Worm (Caenorhabditis elegans) whole organism, early embryonic: ENCODE data around the gene fem-1.

ENCODE experiments used
- ama-1 ChIP-seq: fragments of 150-350 bp; optimal IDR thresholded peaks from 2 replicates; lab custom pipeline; 2014
- hnd-1 ChIP-seq: sonication (generic microtip); optimal IDR thresholded peaks from 2 replicates; lab custom pipeline; 2016; ENCODE audit warnings: missing genetic modification characterization, missing compliant biosample characterization

DNA sequence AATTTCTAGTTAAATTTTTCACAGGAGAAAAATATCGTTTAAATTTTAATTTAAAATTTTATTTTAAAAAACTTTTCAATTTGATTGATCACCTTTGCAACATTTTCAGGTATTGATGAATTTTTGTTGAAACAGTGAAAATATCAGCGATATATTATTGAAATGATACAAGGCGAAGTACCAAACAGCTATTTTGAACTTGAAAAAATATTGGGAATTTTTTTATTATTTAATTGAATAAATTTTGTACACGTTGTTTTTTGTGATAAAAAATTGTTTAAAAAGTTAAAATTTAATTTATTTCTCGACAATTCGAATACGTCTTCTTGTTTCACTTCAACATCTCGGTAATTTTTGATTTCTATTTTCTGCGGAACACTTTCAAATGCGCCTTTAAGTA lies 44.1 kb downstream of the fem-1 start, which contains the start of gene B0273.1:
- TF ChIP-seq ama-1 (lab: Kevin White, UChicago): no peak
- TF ChIP-seq hnd-1: no peak
